Fruit fly (Drosophila melanogaster): ENCODE data around the gene Cf2.

Gene Cf2

DNA sequence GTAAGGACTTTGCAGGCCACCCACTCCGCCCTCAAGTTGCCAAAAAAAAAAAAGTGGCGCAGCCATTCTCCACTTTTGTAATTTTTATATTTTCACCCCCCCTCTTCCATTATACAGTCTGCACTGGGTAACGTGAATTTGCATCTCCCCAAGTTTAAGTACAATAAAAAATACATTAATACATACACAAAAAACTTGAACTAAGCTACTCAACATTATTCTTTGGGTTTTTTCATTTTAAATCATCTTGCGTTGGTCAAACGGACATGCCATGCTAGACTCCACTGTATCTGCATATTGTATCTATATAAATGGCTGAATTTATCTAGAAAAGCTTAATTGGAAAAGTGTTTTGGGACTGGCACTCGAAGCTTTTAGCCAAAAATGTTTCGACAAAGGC, 21.4 kb downstream of the Cf2 start (continued):
- TF ChIP-seq CG9817 (tag; optimal IDR thresholded peaks at IDR 0.05) (no peak), kah (GFP tag; optimal IDR thresholded peaks at IDR 0.05) (no peak), Chrac-16 (GFP tag; optimal IDR thresholded peaks at IDR 0.05) (no peak), onecut (GFP tag; IDR thresholded peaks at IDR 0.05) (no peak), twi (tag; optimal IDR thresholded peaks at IDR 0.05) (no peak), CG3995 (GFP tag; optimal IDR thresholded peaks at IDR 0.05) (no peak), Xrp1 (GFP tag; IDR thresholded peaks at IDR 0.05) (peak; percentile 66), ken (GFP tag; IDR thresholded peaks at IDR 0.05) (no peak), Mad (GFP tag; optimal IDR thresholded peaks at IDR 0.05) (no peak), MESR4 (GFP tag; optimal IDR thresholded peaks at IDR 0.05) (no peak), unpg (GFP tag; optimal IDR thresholded peaks at IDR 0.05) (no peak), sr (GFP tag; IDR thresholded peaks at IDR 0.05) (no peak), Hr3 (GFP tag; optimal IDR thresholded peaks at IDR 0.05) (no peak), PHDP (tag; optimal IDR thresholded peaks at IDR 0.05) (no peak), nerfin-1 (tag; optimal IDR thresholded peaks at IDR 0.05) (no peak), CG13296 (GFP tag; optimal IDR thresholded peaks at IDR 0.05) (peak; percentile 39), B-H2 (GFP tag; optimal IDR thresholded peaks at IDR 0.05) (no peak), tio (GFP tag; optimal IDR thresholded peaks at IDR 0.05) (no peak), CG14014 (GFP tag; IDR thresholded peaks at IDR 0.05) (peak; percentile 59; the same call in 1 of the 2 replicates), dan (GFP tag; IDR thresholded peaks at IDR 0.05) (no peak), CG1602 (GFP tag; optimal IDR thresholded peaks at IDR 0.05) (no peak), Mrtf (GFP tag; IDR thresholded peaks at IDR 0.05) (0 out of 3 replicates have a peak, but pooled peaks have one; percentile 56), HLH3B (GFP tag; IDR thresholded peaks at IDR 0.05) (0 out of 2 replicates have a peak, but pooled peaks have one; percentile 44), odd (GFP tag; optimal IDR thresholded peaks at IDR 0.05) (no peak), inv (GFP tag; IDR thresholded peaks at IDR 0.05; ENCODE audit: partially characterized antibody) (no peak), CG7987 (GFP tag; optimal IDR thresholded peaks at IDR 0.05) (no peak), Neu2 (GFP tag; optimal IDR thresholded peaks at IDR 0.05; ENCODE audit: borderline replicate concordance) (no peak), klu (GFP tag; IDR thresholded peaks at IDR 0.05) (no peak), Med (GFP tag) (no peak), CG4328 (GFP tag; optimal IDR thresholded peaks at IDR 0.05) (no peak), CG13894 (tag; optimal IDR thresholded peaks at IDR 0.05) (peak; percentile 37), CG14710 (tag; optimal IDR thresholded peaks at IDR 0.05) (no peak), Sry-δ (GFP tag; optimal IDR thresholded peaks at IDR 0.05) (no peak), D (optimal IDR thresholded peaks at IDR 0.05) (no peak), D (GFP tag; optimal IDR thresholded peaks at IDR 0.05) (no peak), emc (GFP tag; optimal IDR thresholded peaks at IDR 0.05) (no peak), CG12391 (tag; optimal IDR thresholded peaks at IDR 0.05) (peak; percentile 2), Six4 (GFP tag; optimal IDR thresholded peaks at IDR 0.05) (no peak), CG10147 (GFP tag; optimal IDR thresholded peaks at IDR 0.05) (no peak), pita (GFP tag; optimal IDR thresholded peaks at IDR 0.05) (no peak), bsh (GFP tag; optimal IDR thresholded peaks at IDR 0.05) (peak in 1 of 2 experiments; percentile 12), CG4360 (GFP tag; IDR thresholded peaks at IDR 0.05) (no peak), ftz-f1 (GFP tag; optimal IDR thresholded peaks at IDR 0.05) (no peak), Sin3A (optimal IDR thresholded peaks at IDR 0.05) (no peak), CG8089 (GFP tag; optimal IDR thresholded peaks at IDR 0.05) (no peak), Awh (GFP tag; IDR thresholded peaks at IDR 0.05) (no peak), CG8290 (GFP tag; optimal IDR thresholded peaks at IDR 0.05) (no peak), CG8290 (tag; optimal IDR thresholded peaks at IDR 0.05) (no peak), Hey (tag; optimal IDR thresholded peaks at IDR 0.05) (no peak), Spps (tag; optimal IDR thresholded peaks at IDR 0.05) (no peak), Nf-YA (GFP tag; IDR thresholded peaks at IDR 0.05) (no peak), lmd (GFP tag; IDR thresholded peaks at IDR 0.05) (peak; percentile 23; the same call in 1 of the 2 replicates), Dip3 (GFP tag; optimal IDR thresholded peaks at IDR 0.05) (peak; percentile 23)
